Fruit fly (Drosophila melanogaster): Measurements from ENCODE around the gene Gr8a.

Gr8a gene

dm6 chrX:9252051-9252708, 25.2 kb downstream of the Gr8a start (continued):
- no peak for TF ChIP-seq Deaf1 (tag; optimal IDR thresholded peaks at IDR 0.05)
- TF ChIP-seq Drgx (GFP tag; IDR thresholded peaks at IDR 0.05): peak; percentile 65
- TF ChIP-seq Trl (optimal IDR thresholded peaks at IDR 0.05): peak in 1 of 2 experiments; percentile 29
- TF ChIP-seq Trl (GFP tag; optimal IDR thresholded peaks at IDR 0.05): no peak
- peak; percentile 88 for TF ChIP-seq Ets65A (GFP tag)
- TF ChIP-seq CG18599 (GFP tag; optimal IDR thresholded peaks at IDR 0.05): no peak
- no peak for TF ChIP-seq Hmr (GFP tag; optimal IDR thresholded peaks at IDR 0.05)
- TF ChIP-seq gem (tag; optimal IDR thresholded peaks at IDR 0.05): no peak
- TF ChIP-seq CG5953 (GFP tag; IDR thresholded peaks at IDR 0.05): peak; percentile 56; the same call in 1 of the 2 replicates
- no peak for TF ChIP-seq HLH54F (GFP tag; optimal IDR thresholded peaks at IDR 0.05)
- TF ChIP-seq Neu2 (GFP tag; optimal IDR thresholded peaks at IDR 0.05; ENCODE audit: borderline replicate concordance): no peak
- TF ChIP-seq dati (GFP tag; IDR thresholded peaks at IDR 0.05): 0 out of 2 replicates have a peak, but pooled peaks have one; percentile 16
- TF ChIP-seq zen2 (GFP tag; IDR thresholded peaks at IDR 0.05; ENCODE audit: partially characterized antibody): no peak

dm6 chrX:9255021-9255420, 28.1 kb downstream of the Gr8a start:
- peak; percentile 79 for TF ChIP-seq sd (tag; optimal IDR thresholded peaks at IDR 0.05)
- no peak for TF ChIP-seq BEAF-32 (GFP tag; optimal IDR thresholded peaks at IDR 0.05)
- TF ChIP-seq CG4424 (GFP tag; optimal IDR thresholded peaks at IDR 0.05): no peak
- peak; percentile 60 for TF ChIP-seq D19B (GFP tag; optimal IDR thresholded peaks at IDR 0.05)
- peak; percentile 24 for TF ChIP-seq sens (GFP tag)
- no peak for TF ChIP-seq H15 (GFP tag; IDR thresholded peaks at IDR 0.05)
- no peak for TF ChIP-seq Sox102F (GFP tag; optimal IDR thresholded peaks at IDR 0.05)
- no peak for TF ChIP-seq crp (GFP tag; optimal IDR thresholded peaks at IDR 0.05)
- no peak for TF ChIP-seq CG7839 (tag; optimal IDR thresholded peaks at IDR 0.05)
- no peak for TF ChIP-seq zf30C (GFP tag; optimal IDR thresholded peaks at IDR 0.05)
- TF ChIP-seq CG2199 (GFP tag; IDR thresholded peaks at IDR 0.05): no peak
- no peak for TF ChIP-seq seq (GFP tag; IDR thresholded peaks at IDR 0.05)
- TF ChIP-seq CG10321 (GFP tag; IDR thresholded peaks at IDR 0.05): peak; percentile 61
- TF ChIP-seq row (GFP tag; IDR thresholded peaks at IDR 0.05): 0 out of 3 replicates have a peak, but pooled peaks have one; percentile 15
- TF ChIP-seq CG1832 (GFP tag; optimal IDR thresholded peaks at IDR 0.05): peak; percentile 65
- TF ChIP-seq CG8359 (GFP tag; optimal IDR thresholded peaks at IDR 0.05; ENCODE audit: borderline replicate concordance): no peak
- TF ChIP-seq NFAT (GFP tag; IDR thresholded peaks at IDR 0.05): no peak

- TF ChIP-seq CG10959 (GFP tag; IDR thresholded peaks at IDR 0.05): no peak
- no peak for TF ChIP-seq CG11085 (GFP tag; IDR thresholded peaks at IDR 0.05)
- TF ChIP-seq stc (GFP tag; IDR thresholded peaks at IDR 0.05): no peak
- no peak for TF ChIP-seq seq (GFP tag; IDR thresholded peaks at IDR 0.05)
- no peak for TF ChIP-seq kni (GFP tag; optimal IDR thresholded peaks at IDR 0.05)
- TF ChIP-seq ci (GFP tag; IDR thresholded peaks at IDR 0.05): no peak
- TF ChIP-seq Elba2 (GFP tag; optimal IDR thresholded peaks at IDR 0.05): peak; percentile 36
- no peak for TF ChIP-seq CG12942 (GFP tag; optimal IDR thresholded peaks at IDR 0.05)
- no peak for TF ChIP-seq cato (GFP tag; optimal IDR thresholded peaks at IDR 0.05; ENCODE audit: borderline replicate concordance)
- TF ChIP-seq CG30020 (tag; optimal IDR thresholded peaks at IDR 0.05): no peak
- TF ChIP-seq onecut (GFP tag; IDR thresholded peaks at IDR 0.05): no peak
- TF ChIP-seq nerfin-2 (GFP tag; IDR thresholded peaks at IDR 0.05; ENCODE audit: partially characterized antibody): peak; percentile 52; the same call in 1 of the 2 replicates
- peak; percentile 76 for TF ChIP-seq inv (GFP tag; IDR thresholded peaks at IDR 0.05; ENCODE audit: partially characterized antibody)
- no peak for TF ChIP-seq ash1 (GFP tag; optimal IDR thresholded peaks at IDR 0.05)
- TF ChIP-seq Ets65A (GFP tag): peak; percentile 46
- TF ChIP-seq CG3281 (GFP tag; optimal IDR thresholded peaks at IDR 0.05): no peak
- no peak for TF ChIP-seq sug (tag; optimal IDR thresholded peaks at IDR 0.05)
- peak; percentile 61 for TF ChIP-seq sqz (GFP tag; optimal IDR thresholded peaks at IDR 0.05)
- TF ChIP-seq CG10462 (GFP tag; optimal IDR thresholded peaks at IDR 0.05): no peak
- peak; percentile 32 for TF ChIP-seq Abd-B (GFP tag; optimal IDR thresholded peaks at IDR 0.05)
Measured at dm6 chrX:9255964-9256520, 29.1 kb downstream of the Gr8a start, which contains the start of gene ric8a. Gene ric8a (plus strand): TSS chrX:9256168.

Measured in whole organism, embryonic.